Fruit fly (Drosophila melanogaster): ENCODE data around the gene CG13694.

Gene CG13694

dm6 chr2L:140849-141248 lies 24.6 kb upstream of the CG13694 start, which contains the start of the genes CG31975 and ovm:
TSS of gene CG31975 (minus strand) at chr2L:140992.
TSS of gene ovm (minus strand) at chr2L:140992.
- TF ChIP-seq EcR (GFP tag; optimal IDR thresholded peaks at IDR 0.05) = no peak
- no peak for TF ChIP-seq Dll (optimal IDR thresholded peaks at IDR 0.05)
- TF ChIP-seq pan (optimal IDR thresholded peaks at IDR 0.05) = no peak
- TF ChIP-seq CG8478 (optimal IDR thresholded peaks at IDR 0.05) = no peak
- no peak for TF ChIP-seq psq (optimal IDR thresholded peaks at IDR 0.05)
- no peak for TF ChIP-seq usp (GFP tag; optimal IDR thresholded peaks at IDR 0.05)

- TF ChIP-seq CG8478 (optimal IDR thresholded peaks at IDR 0.05) = no peak
- TF ChIP-seq usp (GFP tag; optimal IDR thresholded peaks at IDR 0.05) = no peak
- TF ChIP-seq psq (optimal IDR thresholded peaks at IDR 0.05) = no peak
- TF ChIP-seq Dll (optimal IDR thresholded peaks at IDR 0.05) = no peak
- no peak for TF ChIP-seq EcR (GFP tag; optimal IDR thresholded peaks at IDR 0.05)
- TF ChIP-seq pan (optimal IDR thresholded peaks at IDR 0.05) = no peak
Measured at dm6 chr2L:139610-140009, 23.3 kb upstream of the CG13694 start.

- TF ChIP-seq psq (optimal IDR thresholded peaks at IDR 0.05) (no peak), Dll (optimal IDR thresholded peaks at IDR 0.05) (no peak), EcR (GFP tag; optimal IDR thresholded peaks at IDR 0.05) (no peak), CG8478 (optimal IDR thresholded peaks at IDR 0.05) (no peak), pan (optimal IDR thresholded peaks at IDR 0.05) (no peak), usp (GFP tag; optimal IDR thresholded peaks at IDR 0.05) (no peak)
Measured at dm6 chr2L:138063-138462, 21.8 kb upstream of the CG13694 start.

- TF ChIP-seq usp (GFP tag; optimal IDR thresholded peaks at IDR 0.05) (no peak), EcR (GFP tag; optimal IDR thresholded peaks at IDR 0.05) (peak in 1 of 2 experiments; percentile 16)
Measured at dm6 chr2L:136747-137709, 20.7 kb upstream of the CG13694 start.

- TF ChIP-seq Dll (optimal IDR thresholded peaks at IDR 0.05) = no peak
- no peak for TF ChIP-seq pan (optimal IDR thresholded peaks at IDR 0.05)
- no peak for TF ChIP-seq CG8478 (optimal IDR thresholded peaks at IDR 0.05)
- TF ChIP-seq usp (GFP tag; optimal IDR thresholded peaks at IDR 0.05) = no peak
- no peak for TF ChIP-seq EcR (GFP tag; optimal IDR thresholded peaks at IDR 0.05)
- no peak for TF ChIP-seq psq (optimal IDR thresholded peaks at IDR 0.05)
Measured at dm6 chr2L:136131-136426, 19.8 kb upstream of the CG13694 start.

- no peak for TF ChIP-seq usp (GFP tag; optimal IDR thresholded peaks at IDR 0.05)
- no peak for TF ChIP-seq pan (optimal IDR thresholded peaks at IDR 0.05)
- TF ChIP-seq CG8478 (optimal IDR thresholded peaks at IDR 0.05) = no peak
- TF ChIP-seq EcR (GFP tag; optimal IDR thresholded peaks at IDR 0.05) = no peak
- no peak for TF ChIP-seq Dll (optimal IDR thresholded peaks at IDR 0.05)
- TF ChIP-seq psq (optimal IDR thresholded peaks at IDR 0.05) = no peak
Measured at dm6 chr2L:135383-136130, 19.3 kb upstream of the CG13694 start.

dm6 chr2L:134563-135382 lies 18.5 kb upstream of the CG13694 start:
- TF ChIP-seq psq (optimal IDR thresholded peaks at IDR 0.05) (no peak), pan (optimal IDR thresholded peaks at IDR 0.05) (no peak), usp (GFP tag; optimal IDR thresholded peaks at IDR 0.05) (no peak), EcR (GFP tag; optimal IDR thresholded peaks at IDR 0.05) (no peak), CG8478 (optimal IDR thresholded peaks at IDR 0.05) (no peak), Dll (optimal IDR thresholded peaks at IDR 0.05) (no peak)

dm6 chr2L:131466-132270 lies 15.4 kb upstream of the CG13694 start, which contains the start of gene Gs1:
TSS of gene Gs1 (plus strand) at chr2L:132077.
- TF ChIP-seq usp (GFP tag; optimal IDR thresholded peaks at IDR 0.05) (no peak), CG8478 (optimal IDR thresholded peaks at IDR 0.05) (no peak), psq (optimal IDR thresholded peaks at IDR 0.05) (no peak), Dll (optimal IDR thresholded peaks at IDR 0.05) (no peak), EcR (GFP tag; optimal IDR thresholded peaks at IDR 0.05) (no peak), pan (optimal IDR thresholded peaks at IDR 0.05) (no peak)

dm6 chr2L:130691-131090 lies 14.4 kb upstream of the CG13694 start, which contains the start of gene CG3164:
TSS of gene CG3164 (minus strand) at chr2L:130791.
- TF ChIP-seq pan (optimal IDR thresholded peaks at IDR 0.05) (no peak), EcR (GFP tag; optimal IDR thresholded peaks at IDR 0.05) (no peak), usp (GFP tag; optimal IDR thresholded peaks at IDR 0.05) (no peak), CG8478 (optimal IDR thresholded peaks at IDR 0.05) (no peak), Dll (optimal IDR thresholded peaks at IDR 0.05) (no peak), psq (optimal IDR thresholded peaks at IDR 0.05) (no peak)

dm6 chr2L:128977-129941 lies 13.0 kb upstream of the CG13694 start:
- TF ChIP-seq EcR (GFP tag; optimal IDR thresholded peaks at IDR 0.05) (no peak), CG8478 (optimal IDR thresholded peaks at IDR 0.05) (peak; percentile 58)

Data from whole organism.